Fruit fly (Drosophila melanogaster): ENCODE results near the gene Elp6.

Elp6 gene

dm6 chr3R:13366561-13367518, at the start of gene Elp6:
Elp6 (minus strand) TSS chr3R:13366910.
- TF ChIP-seq pad (GFP tag; optimal IDR thresholded peaks at IDR 0.05) (peak; percentile 52), Clk (GFP tag; optimal IDR thresholded peaks at IDR 0.05) (no peak), toe (GFP tag; optimal IDR thresholded peaks at IDR 0.05) (peak; percentile 80), kay (GFP tag; ENCODE audit: borderline replicate concordance) (no peak), CG11617 (GFP tag; optimal IDR thresholded peaks at IDR 0.05) (peak; percentile 81), Mnt (GFP tag; optimal IDR thresholded peaks at IDR 0.05) (no peak), ovo (GFP tag; optimal IDR thresholded peaks at IDR 0.05) (peak; percentile 11), Hr96 (GFP tag; optimal IDR thresholded peaks at IDR 0.05) (peak; percentile 70), Crg-1 (GFP tag; optimal IDR thresholded peaks at IDR 0.05) (no peak), cnc (optimal IDR thresholded peaks at IDR 0.05) (no peak), CG7101 (tag; optimal IDR thresholded peaks at IDR 0.05) (peak; percentile 57), CG7045 (GFP tag; optimal IDR thresholded peaks at IDR 0.05) (peak; percentile 62), tj (GFP tag; optimal IDR thresholded peaks at IDR 0.05) (peak; percentile 20), CG5204 (GFP tag; optimal IDR thresholded peaks at IDR 0.05) (peak; percentile 83), CG12768 (GFP tag; optimal IDR thresholded peaks at IDR 0.05) (peak; percentile 57), CG14711 (tag; optimal IDR thresholded peaks at IDR 0.05) (peak; percentile 43), CG33017 (tag; optimal IDR thresholded peaks at IDR 0.05) (peak; percentile 58), CG1620 (GFP tag; optimal IDR thresholded peaks at IDR 0.05) (peak; percentile 55), cic (GFP tag; optimal IDR thresholded peaks at IDR 0.05) (no peak), bab1 (GFP tag; optimal IDR thresholded peaks at IDR 0.05) (peak; percentile 55)

- TF ChIP-seq tj (GFP tag; optimal IDR thresholded peaks at IDR 0.05) = no peak
- no peak for TF ChIP-seq Crg-1 (GFP tag; optimal IDR thresholded peaks at IDR 0.05)
- no peak for TF ChIP-seq Clk (GFP tag; optimal IDR thresholded peaks at IDR 0.05)
- no peak for TF ChIP-seq CG14711 (tag; optimal IDR thresholded peaks at IDR 0.05)
- no peak for TF ChIP-seq CG1620 (GFP tag; optimal IDR thresholded peaks at IDR 0.05)
- TF ChIP-seq toe (GFP tag; optimal IDR thresholded peaks at IDR 0.05) = no peak
- no peak for TF ChIP-seq Hr96 (GFP tag; optimal IDR thresholded peaks at IDR 0.05)
- no peak for TF ChIP-seq ovo (GFP tag; optimal IDR thresholded peaks at IDR 0.05)
- no peak for TF ChIP-seq CG7045 (GFP tag; optimal IDR thresholded peaks at IDR 0.05)
- no peak for TF ChIP-seq kay (GFP tag; ENCODE audit: borderline replicate concordance)
- TF ChIP-seq CG7101 (tag; optimal IDR thresholded peaks at IDR 0.05) = no peak
- TF ChIP-seq CG33017 (tag; optimal IDR thresholded peaks at IDR 0.05) = no peak
- no peak for TF ChIP-seq cnc (optimal IDR thresholded peaks at IDR 0.05)
- no peak for TF ChIP-seq CG12768 (GFP tag; optimal IDR thresholded peaks at IDR 0.05)
- no peak for TF ChIP-seq CG5204 (GFP tag; optimal IDR thresholded peaks at IDR 0.05)
Measured at dm6 chr3R:13415186-13415585, 48.5 kb upstream of the Elp6 start, which contains the start of gene yellow-e. yellow-e (minus strand) TSS chr3R:13415286.

- TF ChIP-seq CG12768 (GFP tag; optimal IDR thresholded peaks at IDR 0.05) (no peak), tj (GFP tag; optimal IDR thresholded peaks at IDR 0.05) (peak; percentile 26)
Measured at dm6 chr3R:13412704-13413103, 46.0 kb upstream of the Elp6 start.

- TF ChIP-seq cnc (optimal IDR thresholded peaks at IDR 0.05) (no peak), pad (GFP tag; optimal IDR thresholded peaks at IDR 0.05) (no peak), Hr96 (GFP tag; optimal IDR thresholded peaks at IDR 0.05) (no peak), CG14711 (tag; optimal IDR thresholded peaks at IDR 0.05) (no peak), ovo (GFP tag; optimal IDR thresholded peaks at IDR 0.05) (no peak), CG7045 (GFP tag; optimal IDR thresholded peaks at IDR 0.05) (no peak), cic (GFP tag; optimal IDR thresholded peaks at IDR 0.05) (no peak), CG33017 (tag; optimal IDR thresholded peaks at IDR 0.05) (no peak), Mnt (GFP tag; optimal IDR thresholded peaks at IDR 0.05) (no peak), toe (GFP tag; optimal IDR thresholded peaks at IDR 0.05) (no peak), Clk (GFP tag; optimal IDR thresholded peaks at IDR 0.05) (no peak), CG5204 (GFP tag; optimal IDR thresholded peaks at IDR 0.05) (no peak), CG11617 (GFP tag; optimal IDR thresholded peaks at IDR 0.05) (no peak), tj (GFP tag; optimal IDR thresholded peaks at IDR 0.05) (no peak), CG7101 (tag; optimal IDR thresholded peaks at IDR 0.05) (no peak), CG1620 (GFP tag; optimal IDR thresholded peaks at IDR 0.05) (no peak), kay (GFP tag; ENCODE audit: borderline replicate concordance) (no peak)
Measured at dm6 chr3R:13406898-13407297, 40.2 kb upstream of the Elp6 start, which contains the start of gene yellow-e2. yellow-e2 (minus strand) TSS chr3R:13406998.

- TF ChIP-seq CG12768 (GFP tag; optimal IDR thresholded peaks at IDR 0.05) = no peak
- TF ChIP-seq kay (GFP tag; ENCODE audit: borderline replicate concordance) = peak; percentile 1
Measured at dm6 chr3R:13404841-13405441, 38.2 kb upstream of the Elp6 start, which contains the start of gene yellow-e3. yellow-e3 (minus strand) TSS chr3R:13404870.

- no peak for TF ChIP-seq CG7101 (tag; optimal IDR thresholded peaks at IDR 0.05)
- peak; percentile 58 for TF ChIP-seq CG1620 (GFP tag; optimal IDR thresholded peaks at IDR 0.05)
- peak; percentile 20 for TF ChIP-seq tj (GFP tag; optimal IDR thresholded peaks at IDR 0.05)
- no peak for TF ChIP-seq CG14711 (tag; optimal IDR thresholded peaks at IDR 0.05)
- TF ChIP-seq toe (GFP tag; optimal IDR thresholded peaks at IDR 0.05) = peak; percentile 39
- TF ChIP-seq pad (GFP tag; optimal IDR thresholded peaks at IDR 0.05) = peak; percentile 15
- no peak for TF ChIP-seq CG7045 (GFP tag; optimal IDR thresholded peaks at IDR 0.05)
- peak; percentile 21 for TF ChIP-seq Crg-1 (GFP tag; optimal IDR thresholded peaks at IDR 0.05)
- TF ChIP-seq CG5204 (GFP tag; optimal IDR thresholded peaks at IDR 0.05) = no peak
- TF ChIP-seq CG33017 (tag; optimal IDR thresholded peaks at IDR 0.05) = no peak
- no peak for TF ChIP-seq kay (GFP tag; ENCODE audit: borderline replicate concordance)
- TF ChIP-seq CG11617 (GFP tag; optimal IDR thresholded peaks at IDR 0.05) = no peak
- TF ChIP-seq bab1 (GFP tag; optimal IDR thresholded peaks at IDR 0.05) = peak; percentile 54
- TF ChIP-seq cnc (optimal IDR thresholded peaks at IDR 0.05) = no peak
- TF ChIP-seq CG12768 (GFP tag; optimal IDR thresholded peaks at IDR 0.05) = no peak
- peak; percentile 11 for TF ChIP-seq Mnt (GFP tag; optimal IDR thresholded peaks at IDR 0.05)
Measured at dm6 chr3R:13403032-13403459, 36.3 kb upstream of the Elp6 start, which contains the start of gene Dpm3. Dpm3 (minus strand) TSS chr3R:13403051.
